Fruit fly (Drosophila melanogaster) whole organism, embryonic: Measurements from ENCODE around the gene UbcE2M.

Source experiments
- Blimp-1 ChIP-seq: fragments of 200-800 bp; sonication (Bioruptor generic); optimal IDR thresholded peaks from 3 replicates; lab custom pipeline; 2018; ENCODE audit warnings: missing biosample characterization, missing genetic modification characterization, mild to moderate bottlenecking, moderate library complexity, missing genetic modification reagents
- CG10543 ChIP-seq: fragments of 200-800 bp; sonication (Bioruptor generic); optimal IDR thresholded peaks from 3 replicates; lab custom pipeline; 2017; ENCODE audit warnings: missing biosample characterization, mild to moderate bottlenecking, missing genetic modification characterization, moderate library complexity
- CG32767 ChIP-seq: fragments of 200-800 bp; sonication (Bioruptor generic); IDR thresholded peaks from 2 replicates; pipeline ENCODE4 v1.3.6; 2022; ENCODE audit warnings: missing biosample characterization, missing genetic modification characterization
- CG4730 ChIP-seq: fragments of 200-800 bp; sonication (Bioruptor generic); IDR thresholded peaks from 2 replicates; pipeline ENCODE4 v1.3.6; 2022; ENCODE audit warnings: missing biosample characterization, missing genetic modification characterization
- MESR4 ChIP-seq: fragments of 200-800 bp; sonication (Bioruptor generic); optimal IDR thresholded peaks from 2 replicates; lab custom pipeline; 2018; ENCODE audit warnings: missing biosample characterization, mild to moderate bottlenecking, missing genetic modification characterization, moderate library complexity
- Sox100B ChIP-seq: fragments of 200-800 bp; sonication (Bioruptor generic); optimal IDR thresholded peaks from 3 replicates; lab custom pipeline; 2018; ENCODE audit warnings: missing biosample characterization, mild to moderate bottlenecking, missing genetic modification characterization
- Sox102F ChIP-seq: fragments of 200-800 bp; sonication (Bioruptor generic); optimal IDR thresholded peaks from 2 replicates; lab custom pipeline; 2018; ENCODE audit warnings: missing biosample characterization, mild to moderate bottlenecking, missing genetic modification characterization, moderate library complexity
- grn ChIP-seq: fragments of 200-800 bp; sonication (Bioruptor generic); optimal IDR thresholded peaks from 3 replicates; lab custom pipeline; 2017; ENCODE audit warnings: missing biosample characterization, missing genetic modification characterization
- row ChIP-seq: fragments of 200-800 bp; sonication (Bioruptor generic); IDR thresholded peaks from 3 replicates; pipeline ENCODE4 v1.3.6; 2022; ENCODE audit warnings: missing biosample characterization, missing genetic modification characterization
- sqz ChIP-seq: fragments of 200-800 bp; sonication (Bioruptor generic); optimal IDR thresholded peaks from 3 replicates; lab custom pipeline; 2018; ENCODE audit warnings: missing biosample characterization, mild to moderate bottlenecking, missing genetic modification characterization
- twi ChIP-seq: fragments of 200-800 bp; optimal IDR thresholded peaks from 2 replicates; lab custom pipeline; 2019; ENCODE audit warnings: missing biosample characterization, mild to moderate bottlenecking, missing genetic modification characterization, moderate library complexity
- tx ChIP-seq: fragments of 200-800 bp; sonication (Bioruptor generic); optimal IDR thresholded peaks from 2 replicates; lab custom pipeline; 2016; ENCODE audit warnings: missing biosample characterization, missing genetic modification characterization
- unc-4 ChIP-seq: fragments of 200-800 bp; sonication (Bioruptor generic); IDR thresholded peaks from 2 replicates; pipeline ENCODE4 v1.3.6; 2022; ENCODE audit warnings: missing biosample characterization, missing genetic modification characterization; ENCODE audit not compliant: partially characterized antibody

dm6 chr3L:8240501-8240900, 42.7 kb upstream of the UbcE2M start, which contains the start of gene CG7213:
- TF ChIP-seq sqz (GFP tag; lab: Kevin White, UChicago), result no peak
- no peak for TF ChIP-seq CG4730 (GFP tag; lab: Robert Waterston, UW)
- no peak for TF ChIP-seq twi (tag; lab: Kevin White, UChicago)
- TF ChIP-seq Sox102F, result no peak
- TF ChIP-seq grn (GFP tag; lab: Kevin White, UChicago), result no peak
- TF ChIP-seq unc-4, result no peak
- TF ChIP-seq Sox100B (GFP tag; lab: Kevin White, UChicago), result no peak
- no peak for TF ChIP-seq CG32767
- no peak for TF ChIP-seq row (GFP tag; lab: Robert Waterston, UW)
- no peak for TF ChIP-seq Blimp-1 (GFP tag; lab: Kevin White, UChicago)
- no peak for TF ChIP-seq MESR4 (GFP tag; lab: Kevin White, UChicago)
- TF ChIP-seq tx, result no peak
- no peak for TF ChIP-seq CG10543
